Fruit fly (Drosophila melanogaster) whole organism, wandering third instar larva: Measurements from ENCODE around the gene CG34126.

Experiments used
- CG32264 ChIP-seq: fragments of 200-800 bp; sonication (Bioruptor generic); optimal IDR thresholded peaks from 2 replicates; lab custom pipeline; 2016; ENCODE audit warnings: missing biosample characterization, missing genetic modification characterization
- Hr83 ChIP-seq: fragments of 200-300 bp; sonication (Bioruptor generic); optimal IDR thresholded peaks from 2 replicates; lab custom pipeline; 2016; ENCODE audit warnings: missing biosample characterization, mild to moderate bottlenecking, missing genetic modification characterization, moderate library complexity; ENCODE audit not compliant: poor library complexity, severe bottlenecking
- Myc ChIP-seq: fragments of >200 bp; optimal IDR thresholded peaks from 2 replicates; lab custom pipeline; 2017
- dmrt93B ChIP-seq: fragments of 200-800 bp; sonication (Bioruptor generic); optimal IDR thresholded peaks from 2 replicates; lab custom pipeline; 2018; ENCODE audit warnings: missing biosample characterization, mild to moderate bottlenecking, missing genetic modification characterization
- h ChIP-seq: fragments of 200-800 bp; sonication (Bioruptor generic); optimal IDR thresholded peaks from 3 replicates; lab custom pipeline; 2016; ENCODE audit warnings: missing biosample characterization, mild to moderate bottlenecking, missing genetic modification characterization
- usp ChIP-seq: fragments of >200 bp; optimal IDR thresholded peaks from 2 replicates; lab custom pipeline; 2017; ENCODE audit warnings: missing biosample characterization, missing genetic modification characterization

dm6 chr2L:5020479-5020878 is 39.1 kb downstream of the CG34126 start:
- TF ChIP-seq dmrt93B (GFP tag; lab: Kevin White, UChicago), result no peak
- no peak for TF ChIP-seq Myc (lab: Kevin White, UChicago)
- TF ChIP-seq h (GFP tag; lab: Kevin White, UChicago), result no peak
- TF ChIP-seq usp, result no peak
- no peak for TF ChIP-seq Hr83 (GFP tag; lab: Kevin White, UChicago)
- no peak for TF ChIP-seq CG32264 (GFP tag; lab: Kevin White, UChicago)
